Worm (Caenorhabditis elegans) whole organism, young adult: ENCODE results near the gene C40H5.2.
A peak's percentile ranks its signal among the peaks of the same experiment; 100 is the strongest.

ENCODE experiments used
- B0261.1 ChIP-seq: sonication (generic microtip); optimal IDR thresholded peaks from 2 replicates; lab custom pipeline; 2016; ENCODE audit warnings: mild to moderate bottlenecking, missing genetic modification characterization, moderate library complexity, missing compliant biosample characterization
- B0336.3 ChIP-seq: fragments of 200-800 bp; sonication (Bioruptor generic); IDR thresholded peaks from 2 replicates; pipeline ENCODE4 v1.3.6; 2022; ENCODE audit warnings: missing genetic modification characterization, missing compliant biosample characterization
- F10E7.11 ChIP-seq: sonication (generic microtip); optimal IDR thresholded peaks from 2 replicates; lab custom pipeline; 2017; ENCODE audit warnings: mild to moderate bottlenecking, missing genetic modification characterization, moderate library complexity, missing compliant biosample characterization
- F33H1.4 ChIP-seq: fragments of 200-800 bp; sonication (Bioruptor generic); IDR thresholded peaks from 2 replicates; pipeline ENCODE4 v1.3.6; 2022; ENCODE audit warnings: missing genetic modification reagents, missing genetic modification characterization, missing compliant biosample characterization
- F37B4.10 ChIP-seq: fragments of 200-800 bp; sonication (Bioruptor generic); IDR thresholded peaks from 2 replicates; pipeline ENCODE4 v1.3.6; 2022; ENCODE audit warnings: missing genetic modification characterization, missing compliant biosample characterization
- F52B5.7 ChIP-seq: sonication (generic microtip); optimal IDR thresholded peaks from 2 replicates; lab custom pipeline; 2016; ENCODE audit warnings: mild to moderate bottlenecking, missing genetic modification characterization, missing compliant biosample characterization
- F55B11.4 ChIP-seq: sonication (generic microtip); optimal IDR thresholded peaks from 2 replicates; lab custom pipeline; 2016; ENCODE audit warnings: missing compliant biosample characterization, missing genetic modification characterization, borderline replicate concordance; ENCODE audit not compliant: insufficient read depth
- Y67H2A.10 ChIP-seq: fragments of 200-800 bp; sonication (Bioruptor generic); conservative IDR thresholded peaks from 2 replicates; pipeline ENCODE4 v1.3.6; 2022; ENCODE audit warnings: missing genetic modification reagents, missing genetic modification characterization, missing compliant biosample characterization
- Y95B8A.8 ChIP-seq: fragments of 200-800 bp; sonication (Bioruptor generic); IDR thresholded peaks from 2 replicates; pipeline ENCODE4 v1.3.6; 2022; ENCODE audit warnings: missing genetic modification reagents, missing genetic modification characterization, missing compliant biosample characterization
- akir-1 ChIP-seq: fragments of 200-800 bp; sonication (Bioruptor generic); optimal IDR thresholded peaks from 2 replicates; lab custom pipeline; 2018; ENCODE audit warnings: mild to moderate bottlenecking, missing genetic modification characterization, moderate library complexity, missing compliant biosample characterization
- aptf-2 ChIP-seq: fragments of 200-800 bp; sonication (Bioruptor generic); conservative IDR thresholded peaks from 2 replicates; pipeline ENCODE4 v1.3.6; 2022; ENCODE audit warnings: missing genetic modification reagents, missing genetic modification characterization, missing compliant biosample characterization
- aptf-3 ChIP-seq: fragments of 200-800 bp; sonication (Bioruptor generic); IDR thresholded peaks from 2 replicates; pipeline ENCODE4 v1.3.6; 2022; ENCODE audit warnings: missing genetic modification characterization, missing compliant biosample characterization
- atf-7 ChIP-seq: sonication (generic microtip); optimal IDR thresholded peaks from 2 replicates; lab custom pipeline; 2017; ENCODE audit warnings: mild to moderate bottlenecking, missing genetic modification characterization, missing compliant biosample characterization
- athp-1 ChIP-seq: sonication (generic microtip); optimal IDR thresholded peaks from 2 replicates; lab custom pipeline; 2017; ENCODE audit warnings: mild to moderate bottlenecking, missing genetic modification characterization, missing compliant biosample characterization
- bed-1 ChIP-seq: fragments of 200-800 bp; sonication (Bioruptor generic); IDR thresholded peaks from 2 replicates; pipeline ENCODE4 v1.3.6; 2022; ENCODE audit warnings: missing genetic modification reagents, missing genetic modification characterization, missing compliant biosample characterization
- bed-2 ChIP-seq: fragments of 200-800 bp; sonication (Bioruptor generic); IDR thresholded peaks from 2 replicates; pipeline ENCODE4 v1.3.6; 2022; ENCODE audit warnings: missing genetic modification reagents, missing genetic modification characterization, missing compliant biosample characterization
- cebp-1 ChIP-seq, 2 experiments: fragments of 200-800 bp in 1 of 2; sonication (Bioruptor generic) in 1 of 2; sonication (generic microtip) in 1 of 2; IDR thresholded peaks in 1 of 2; optimal IDR thresholded peaks in 1 of 2; 2 replicates each; pipeline versions ENCODE4 v1.3.6 to Lab custom; 2017 to 2022; ENCODE audit warnings: missing compliant biosample characterization in 2 of 2, missing genetic modification characterization in 2 of 2, mild to moderate bottlenecking in 1 of 2, missing genetic modification reagents in 1 of 2, moderate library complexity in 1 of 2
- efl-1 ChIP-seq: fragments of 150-350 bp; optimal IDR thresholded peaks from 2 replicates; lab custom pipeline; 2014; ENCODE audit warnings: missing biosample characterization, missing genetic modification reagents, missing genetic modification characterization
- egrh-3 ChIP-seq: fragments of 200-800 bp; sonication (Bioruptor generic); IDR thresholded peaks from 2 replicates; pipeline ENCODE4 v1.3.6; 2022; ENCODE audit warnings: missing genetic modification reagents, missing genetic modification characterization, missing compliant biosample characterization
- him-1 ChIP-seq: sonication (generic microtip); optimal IDR thresholded peaks from 2 replicates; lab custom pipeline; 2016; ENCODE audit warnings: missing genotype, missing genetic modification reagents, missing genetic modification characterization, missing compliant biosample characterization
- hlh-26 ChIP-seq: fragments of 200-800 bp; sonication (Bioruptor generic); conservative IDR thresholded peaks from 2 replicates; pipeline ENCODE4 v1.3.6; 2022; ENCODE audit warnings: missing genetic modification reagents, missing genetic modification characterization, missing compliant biosample characterization
- hmg-1.2 ChIP-seq: fragments of 200-800 bp; sonication (Bioruptor generic); IDR thresholded peaks from 2 replicates; pipeline ENCODE4 v1.3.6; 2022; ENCODE audit warnings: missing genetic modification reagents, missing genetic modification characterization, missing compliant biosample characterization
- lag-1 ChIP-seq: fragments of 200-800 bp; sonication (Bioruptor generic); IDR thresholded peaks from 2 replicates; pipeline ENCODE4 v1.3.6; 2022; ENCODE audit warnings: missing genetic modification reagents, missing genetic modification characterization, missing compliant biosample characterization
- let-607 ChIP-seq, 2 experiments: fragments of 200-800 bp in 1 of 2; sonication (Bioruptor generic) in 1 of 2; sonication (generic microtip) in 1 of 2; optimal IDR thresholded peaks; 2 replicates each; lab custom pipeline; 2016 to 2018; ENCODE audit warnings: mild to moderate bottlenecking in 2 of 2, missing compliant biosample characterization in 2 of 2, missing genetic modification characterization in 2 of 2, moderate library complexity in 2 of 2, missing genotype in 1 of 2
- lin-26 ChIP-seq: fragments of 200-800 bp; sonication (Bioruptor generic); IDR thresholded peaks from 2 replicates; pipeline ENCODE4 v1.3.6; 2022; ENCODE audit warnings: missing genetic modification reagents, missing genetic modification characterization, missing compliant biosample characterization
- lin-35 ChIP-seq, 3 experiments: fragments of 150-350 bp in 2 of 3; sonication (generic microtip) in 1 of 3; optimal IDR thresholded peaks; 2 replicates each; lab custom pipeline; 2014 to 2018; ENCODE audit warnings: missing biosample characterization in 3 of 3, missing genetic modification characterization in 3 of 3, missing genetic modification reagents in 3 of 3
- lin-54 ChIP-seq: fragments of 200-800 bp; sonication (Bioruptor generic); optimal IDR thresholded peaks from 2 replicates; lab custom pipeline; 2018; ENCODE audit warnings: mild to moderate bottlenecking, missing genetic modification characterization, missing compliant biosample characterization
- lir-1 ChIP-seq: fragments of 200-800 bp; sonication (Bioruptor generic); conservative IDR thresholded peaks from 2 replicates; pipeline ENCODE4 v1.3.6; 2022; ENCODE audit warnings: missing genetic modification reagents, missing genetic modification characterization, missing compliant biosample characterization
- madf-3 ChIP-seq: fragments of 200-800 bp; sonication (Bioruptor generic); IDR thresholded peaks from 2 replicates; pipeline ENCODE4 v1.3.6; 2022; ENCODE audit warnings: missing genetic modification reagents, missing genetic modification characterization, missing compliant biosample characterization
- mel-28 ChIP-seq: sonication (generic microtip); optimal IDR thresholded peaks from 2 replicates; lab custom pipeline; 2016; ENCODE audit warnings: borderline replicate concordance, mild to moderate bottlenecking, missing genetic modification characterization, missing compliant biosample characterization
- nfyb-1 ChIP-seq: fragments of 200-800 bp; sonication (Bioruptor generic); IDR thresholded peaks from 2 replicates; pipeline ENCODE4 v1.3.6; 2022; ENCODE audit warnings: missing genetic modification reagents, missing genetic modification characterization, missing compliant biosample characterization
- pha-4 ChIP-seq: fragments of 150-350 bp; sonication (generic microtip); optimal IDR thresholded peaks from 2 replicates; lab custom pipeline; 2014; ENCODE audit warnings: missing biosample characterization, missing genetic modification reagents, missing genetic modification characterization
- repo-1 ChIP-seq: sonication (generic microtip); optimal IDR thresholded peaks from 2 replicates; lab custom pipeline; 2017; ENCODE audit warnings: mild to moderate bottlenecking, missing genetic modification characterization, missing compliant biosample characterization
- snpc-4 ChIP-seq, 5 experiments: fragments of 150-350 bp in 1 of 5; sonication (generic microtip) in 4 of 5; optimal IDR thresholded peaks; 2 replicates each; lab custom pipeline; 2014 to 2018; ENCODE audit warnings: missing genetic modification characterization in 5 of 5, missing biosample characterization in 3 of 5, antibody characterized with exemption in 2 of 5, mild to moderate bottlenecking in 2 of 5, missing compliant biosample characterization in 2 of 5, missing genotype in 2 of 5, moderate library complexity in 2 of 5, missing genetic modification reagents in 1 of 5
- tlf-1 ChIP-seq: fragments of 200-800 bp; sonication (Bioruptor generic); optimal IDR thresholded peaks from 2 replicates; lab custom pipeline; 2018; ENCODE audit warnings: mild to moderate bottlenecking, missing genetic modification characterization, missing compliant biosample characterization
- unc-62 ChIP-seq: fragments of 150-350 bp; optimal IDR thresholded peaks from 2 replicates; lab custom pipeline; 2014; ENCODE audit warnings: missing biosample characterization, missing genetic modification reagents, missing genetic modification characterization
- zfh-2 ChIP-seq: fragments of 200-800 bp; sonication (Bioruptor generic); conservative IDR thresholded peaks from 2 replicates; pipeline ENCODE4 v1.3.6; 2022; ENCODE audit warnings: missing genetic modification reagents, missing genetic modification characterization, missing compliant biosample characterization
- ztf-25 ChIP-seq: fragments of 200-800 bp; sonication (Bioruptor generic); IDR thresholded peaks from 2 replicates; pipeline ENCODE4 v1.3.6; 2022; ENCODE audit warnings: missing genetic modification reagents, missing genetic modification characterization, missing compliant biosample characterization
- ztf-26 ChIP-seq: sonication (generic microtip); optimal IDR thresholded peaks from 2 replicates; lab custom pipeline; 2017; ENCODE audit warnings: missing genetic modification characterization, missing compliant biosample characterization

The C40H5.2 gene

ce11 chrX:11765860-11766259, 20.0 kb downstream of the C40H5.2 start:
- TF ChIP-seq akir-1 (GFP tag; lab: Kevin White, UChicago) = no peak
- TF ChIP-seq madf-3 (GFP tag; lab: Robert Waterston, UW) = no peak
- no peak for TF ChIP-seq lin-26 (GFP tag; lab: Robert Waterston, UW)
- no peak for TF ChIP-seq F37B4.10
- TF ChIP-seq tlf-1 (GFP tag; lab: Kevin White, UChicago) = no peak
- TF ChIP-seq ztf-25 (GFP tag; lab: Robert Waterston, UW) = no peak
- TF ChIP-seq pha-4 (tag; lab: Kevin White, UChicago) = no peak
- no peak for TF ChIP-seq zfh-2 (GFP tag; lab: Robert Waterston, UW)
- no peak for TF ChIP-seq aptf-2 (GFP tag; lab: Robert Waterston, UW)
- no peak for TF ChIP-seq hlh-26 (GFP tag; lab: Robert Waterston, UW)

DNA sequence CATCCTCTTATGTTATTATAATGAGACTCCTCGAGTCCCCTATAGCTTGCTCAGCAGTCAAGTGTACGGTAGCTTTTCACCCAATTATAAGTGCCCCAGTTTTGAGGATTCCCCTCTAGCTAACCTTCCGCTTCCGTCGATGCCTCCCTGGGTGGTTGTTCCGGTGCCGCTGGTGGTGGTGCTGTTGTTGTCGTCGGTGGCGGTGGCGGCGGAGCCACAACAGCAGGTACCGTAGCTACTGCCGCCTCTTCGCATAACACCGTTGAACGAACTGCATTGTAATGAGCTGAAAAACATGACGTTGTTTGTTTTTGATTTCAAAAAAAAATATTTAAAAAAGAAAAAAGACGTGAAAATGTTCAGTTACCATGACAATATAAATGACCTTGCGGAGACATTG, 20.6 kb downstream of the C40H5.2 start:
- TF ChIP-seq bed-1 (GFP tag; lab: Robert Waterston, UW) (no peak), egrh-3 (0 out of 2 replicates have a peak, but pooled peaks have one; percentile 7), let-607 (tag; optimal IDR thresholded peaks at IDR 0.05; lab: Kevin White, UChicago) (no peak), ztf-26 (tag; lab: Kevin White, UChicago) (no peak), unc-62 (no peak), F52B5.7 (no peak), repo-1 (tag; lab: Kevin White, UChicago) (no peak), B0261.1 (tag; lab: Kevin White, UChicago) (no peak)
- TF ChIP-seq, all 124 proteins: peak for 1

ce11 chrX:11769278-11769677, 23.4 kb downstream of the C40H5.2 start, which contains the start of gene ttx-3:
TSS of gene ttx-3 (minus strand) at chrX:11769378.
- TF ChIP-seq nfyb-1 (GFP tag; lab: Robert Waterston, UW) (no peak), lir-1 (GFP tag; lab: Robert Waterston, UW) (no peak), aptf-3 (GFP tag; lab: Robert Waterston, UW) (no peak), him-1 (tag; lab: Kevin White, UChicago) (no peak), Y67H2A.10 (GFP tag; lab: Robert Waterston, UW) (no peak), aptf-2 (GFP tag; lab: Robert Waterston, UW) (no peak)

DNA sequence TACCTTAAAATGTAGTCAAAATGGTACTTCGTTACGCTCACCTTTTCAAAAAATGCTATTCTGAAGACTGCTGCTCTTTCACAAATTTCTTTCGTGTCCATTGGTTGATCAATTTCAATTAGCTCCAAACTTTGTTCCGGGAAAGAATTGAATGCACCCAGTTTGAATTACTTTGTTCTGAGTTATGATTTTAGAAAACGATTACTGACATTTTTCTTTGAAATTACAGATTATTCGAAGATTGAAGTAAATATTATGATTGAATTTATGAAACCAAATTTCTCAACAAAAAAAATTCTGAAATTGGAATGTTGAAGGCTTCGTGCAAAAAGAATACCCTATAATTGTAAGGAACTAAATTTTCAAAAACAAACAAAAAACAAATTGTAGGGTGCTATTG, 38.4 kb downstream of the C40H5.2 start, which contains the start of gene Y102F5A.1:
Y102F5A.1 (minus strand) TSS at position 101 of the 400 bp plus-strand sequence.
- TF ChIP-seq unc-62 (no peak), lin-54 (GFP tag; lab: Kevin White, UChicago) (no peak), efl-1 (GFP tag; lab: Kevin White, UChicago) (no peak), egrh-3 (no peak), mel-28 (tag; lab: Kevin White, UChicago) (no peak), F10E7.11 (tag; lab: Kevin White, UChicago) (no peak), athp-1 (tag; lab: Kevin White, UChicago) (no peak), aptf-2 (GFP tag; lab: Robert Waterston, UW) (no peak), lin-26 (GFP tag; lab: Robert Waterston, UW) (no peak), snpc-4 (GFP tag; optimal IDR thresholded peaks at IDR 0.05; lab: Kevin White, UChicago) (no peak), snpc-4 (tag; optimal IDR thresholded peaks at IDR 0.05; lab: Kevin White, UChicago) (no peak), bed-2 (GFP tag; lab: Robert Waterston, UW) (no peak), F55B11.4 (tag; lab: Kevin White, UChicago) (no peak)

ce11 chrX:11790600-11790999, 44.7 kb downstream of the C40H5.2 start:
- TF ChIP-seq hmg-1.2 (GFP tag; lab: Robert Waterston, UW) = 0 out of 2 replicates have a peak, but pooled peaks have one; percentile 13
- TF ChIP-seq unc-62 = peak; percentile 38
- peak in 1 of 3 experiments; percentile 18 for TF ChIP-seq lin-35 (GFP tag; optimal IDR thresholded peaks at IDR 0.05; lab: Kevin White, UChicago)
- no peak for TF ChIP-seq lag-1 (GFP tag; lab: Robert Waterston, UW)
- peak; percentile 58 for TF ChIP-seq atf-7 (tag; lab: Kevin White, UChicago)
- peak; percentile 46; the same call in 1 of the 2 replicates for TF ChIP-seq Y95B8A.8 (GFP tag; lab: Robert Waterston, UW)
- peak; percentile 38; the same call in 1 of the 2 replicates for TF ChIP-seq B0336.3
- TF ChIP-seq F33H1.4 (GFP tag; lab: Robert Waterston, UW) = no peak
- no peak for TF ChIP-seq snpc-4 (GFP tag; optimal IDR thresholded peaks at IDR 0.05; lab: Kevin White, UChicago)
- TF ChIP-seq snpc-4 (tag; optimal IDR thresholded peaks at IDR 0.05; lab: Kevin White, UChicago) = peak in 1 of 4 experiments; percentile 12
- peak; percentile 55; the same call in 1 of the 2 replicates for TF ChIP-seq nfyb-1 (GFP tag; lab: Robert Waterston, UW)
- TF ChIP-seq cebp-1 (GFP tag; IDR thresholded peaks at IDR 0.05; lab: Robert Waterston, UW) = peak; percentile 66
- TF ChIP-seq cebp-1 (tag; optimal IDR thresholded peaks at IDR 0.05; lab: Kevin White, UChicago) = peak; percentile 65
